Worm (Caenorhabditis elegans): Measurements from ENCODE around the gene ins-22.

ins-22 gene

DNA sequence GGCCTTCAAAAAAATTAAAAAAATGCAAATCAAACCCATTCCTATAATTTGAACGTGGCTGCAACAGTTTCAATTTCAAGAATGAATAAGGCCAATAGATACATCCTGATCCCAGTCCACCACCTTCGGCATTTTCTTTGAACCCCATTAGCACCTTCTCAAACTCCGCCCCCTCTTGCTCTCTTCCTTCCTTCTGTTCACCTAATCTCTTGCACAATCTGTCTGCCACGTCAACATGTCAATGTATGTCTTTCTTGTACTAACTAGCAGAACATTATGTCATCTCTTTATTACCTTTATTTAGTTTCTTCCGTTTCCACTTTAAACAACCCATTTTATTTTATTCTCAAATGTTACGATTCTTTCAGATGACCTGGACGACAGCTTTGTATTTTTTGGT lies 32.6 kb upstream of the ins-22 start, which contains the start of gene C05B5.4:
Gene C05B5.4, plus strand, starts transcription at position 351 of the 400 bp plus-strand sequence.
- TF ChIP-seq nhr-77 (tag; optimal IDR thresholded peaks at IDR 0.05) (no peak), nhr-67 (tag; optimal IDR thresholded peaks at IDR 0.05) (no peak)

DNA sequence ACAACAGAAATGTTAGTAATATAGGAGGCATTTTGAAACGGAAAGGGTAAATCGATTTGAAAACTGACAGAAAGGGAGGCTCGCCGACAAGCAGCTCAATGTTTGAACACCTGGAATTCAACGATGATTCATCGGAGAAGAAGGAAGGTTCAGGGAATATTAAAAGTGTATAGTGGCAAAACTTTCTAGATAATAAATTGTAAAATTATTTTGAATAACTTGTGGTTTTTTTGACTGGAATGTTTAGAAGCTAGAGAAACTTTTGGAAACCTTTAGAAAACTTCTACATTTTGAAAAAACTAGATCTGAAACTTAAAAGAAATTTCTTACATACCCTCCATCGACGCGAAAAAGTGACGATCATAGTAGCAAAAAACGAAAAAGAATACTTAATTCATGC lies 28.2 kb upstream of the ins-22 start, which contains the start of gene pqn-8:
Gene pqn-8, minus strand, starts transcription at position 101 of the 400 bp plus-strand sequence.
- TF ChIP-seq unc-39 (tag; optimal IDR thresholded peaks at IDR 0.05): no peak

DNA sequence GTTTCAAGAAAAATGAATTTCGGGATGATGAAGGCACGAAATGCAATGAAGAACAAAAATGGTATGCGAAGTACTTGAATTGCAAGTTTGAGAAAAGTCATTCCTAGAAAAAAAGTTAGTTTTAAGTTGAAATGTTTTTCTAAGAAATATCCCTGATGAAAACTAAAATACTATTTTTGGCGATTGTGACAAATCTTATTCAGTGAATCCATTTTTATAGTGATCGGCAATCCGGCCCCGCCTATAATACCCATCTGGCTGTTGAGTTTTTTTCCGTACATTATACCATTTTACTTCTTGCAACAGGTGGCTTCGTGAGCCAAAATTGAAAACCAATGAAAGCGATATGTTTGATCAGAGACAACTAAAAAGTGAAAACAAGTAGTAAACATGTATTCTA lies 26.9 kb upstream of the ins-22 start, which contains the start of gene C05B5.17:
Gene C05B5.17, minus strand, starts transcription at position 101 of the 400 bp plus-strand sequence.
- no peak for TF ChIP-seq fos-1 (tag; optimal IDR thresholded peaks at IDR 0.05)
- TF ChIP-seq eor-1 (tag; optimal IDR thresholded peaks at IDR 0.05): no peak
- TF ChIP-seq zag-1 (tag; optimal IDR thresholded peaks at IDR 0.05): no peak
- TF ChIP-seq lin-39 (tag; optimal IDR thresholded peaks at IDR 0.05): no peak
- no peak for TF ChIP-seq lsy-12 (tag; optimal IDR thresholded peaks at IDR 0.05)
- no peak for TF ChIP-seq hmg-11 (tag; optimal IDR thresholded peaks at IDR 0.05)
- no peak for TF ChIP-seq ceh-9 (tag; optimal IDR thresholded peaks at IDR 0.05)
- TF ChIP-seq nhr-11 (tag; optimal IDR thresholded peaks at IDR 0.05): no peak

DNA sequence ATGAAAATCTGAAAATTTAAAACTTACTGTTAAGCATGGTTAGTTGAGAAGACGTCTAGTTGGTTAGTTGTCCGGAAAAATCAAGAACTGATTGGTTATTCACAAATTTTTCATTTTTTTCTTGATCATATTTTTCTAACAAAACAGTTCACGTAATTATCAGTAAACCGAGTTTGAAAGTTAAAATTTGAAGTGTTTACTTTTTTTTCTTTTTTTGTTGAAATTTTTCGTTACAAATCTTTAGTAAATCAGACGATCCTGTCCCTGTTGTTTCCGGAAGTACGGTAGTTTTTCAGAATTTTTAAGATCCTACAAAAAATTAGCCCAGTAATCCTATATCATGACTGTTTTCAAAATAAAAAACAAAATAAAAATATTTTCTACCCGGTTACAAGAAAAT lies 25.7 kb upstream of the ins-22 start, which contains the start of gene C05B5.2:
Gene C05B5.2, minus strand, starts transcription at position 101 of the 400 bp plus-strand sequence.
- no peak for TF ChIP-seq lin-39 (tag; optimal IDR thresholded peaks at IDR 0.05)

DNA sequence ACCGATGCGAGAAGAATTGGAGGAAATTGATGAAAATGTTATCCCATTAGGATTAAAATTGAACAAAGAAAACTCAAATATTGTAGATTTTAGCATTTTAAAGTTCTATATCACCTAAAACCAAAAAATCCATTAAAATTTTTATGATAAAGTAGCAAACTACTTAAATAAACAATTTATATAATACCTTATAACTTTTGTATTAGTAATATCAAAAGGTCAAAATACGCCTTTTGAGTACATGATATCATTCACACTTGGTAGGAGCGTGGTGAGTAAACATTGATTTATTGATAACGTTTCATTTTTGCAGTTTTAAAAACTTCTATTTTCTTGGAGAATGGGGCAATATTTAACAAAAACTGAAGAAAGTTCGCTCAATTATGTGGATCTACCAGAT lies 25.0 kb upstream of the ins-22 start, which contains the start of gene C05B5.5:
Gene C05B5.5, plus strand, starts transcription at position 301 of the 400 bp plus-strand sequence.
- no peak for TF ChIP-seq fkh-2 (tag; optimal IDR thresholded peaks at IDR 0.05)
- no peak for TF ChIP-seq nhr-237 (tag; optimal IDR thresholded peaks at IDR 0.05)
- no peak for TF ChIP-seq nhr-25 (tag; optimal IDR thresholded peaks at IDR 0.05)
- no peak for TF ChIP-seq eor-1 (tag; optimal IDR thresholded peaks at IDR 0.05)
- no peak for TF ChIP-seq nhr-23 (tag; optimal IDR thresholded peaks at IDR 0.05)
- no peak for TF ChIP-seq snpc-4 (tag; optimal IDR thresholded peaks at IDR 0.05)
- no peak for TF ChIP-seq elt-1 (tag; optimal IDR thresholded peaks at IDR 0.05)
- TF ChIP-seq fos-1 (tag; optimal IDR thresholded peaks at IDR 0.05): no peak
- no peak for TF ChIP-seq lsy-12 (tag; optimal IDR thresholded peaks at IDR 0.05)
- no peak for TF ChIP-seq egl-5 (tag; optimal IDR thresholded peaks at IDR 0.05)

DNA sequence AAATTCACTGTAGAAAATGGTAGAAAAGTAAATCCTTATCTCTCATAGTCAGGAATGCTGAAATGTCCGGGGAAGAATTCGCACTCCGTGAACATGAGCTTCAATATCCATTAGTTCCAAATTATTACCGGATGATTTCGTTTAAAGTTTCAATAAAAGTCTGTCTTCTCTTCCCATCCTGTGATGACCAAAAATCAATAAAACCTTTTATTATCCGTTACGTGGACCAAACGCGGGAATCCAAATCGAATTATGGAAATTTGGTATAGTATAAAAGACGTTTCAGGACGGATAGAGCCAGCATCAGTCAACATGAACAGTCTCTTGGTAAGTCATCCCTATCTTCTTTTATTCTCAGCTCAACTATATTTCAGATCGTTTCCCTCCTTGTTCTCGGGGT lies 21.9 kb upstream of the ins-22 start, which contains the start of gene C05B5.11:
Gene C05B5.11, plus strand, starts transcription at position 301 of the 400 bp plus-strand sequence.
- TF ChIP-seq nhr-28 (tag; optimal IDR thresholded peaks at IDR 0.05) (no peak), elt-3 (tag; optimal IDR thresholded peaks at IDR 0.05) (no peak)

DNA sequence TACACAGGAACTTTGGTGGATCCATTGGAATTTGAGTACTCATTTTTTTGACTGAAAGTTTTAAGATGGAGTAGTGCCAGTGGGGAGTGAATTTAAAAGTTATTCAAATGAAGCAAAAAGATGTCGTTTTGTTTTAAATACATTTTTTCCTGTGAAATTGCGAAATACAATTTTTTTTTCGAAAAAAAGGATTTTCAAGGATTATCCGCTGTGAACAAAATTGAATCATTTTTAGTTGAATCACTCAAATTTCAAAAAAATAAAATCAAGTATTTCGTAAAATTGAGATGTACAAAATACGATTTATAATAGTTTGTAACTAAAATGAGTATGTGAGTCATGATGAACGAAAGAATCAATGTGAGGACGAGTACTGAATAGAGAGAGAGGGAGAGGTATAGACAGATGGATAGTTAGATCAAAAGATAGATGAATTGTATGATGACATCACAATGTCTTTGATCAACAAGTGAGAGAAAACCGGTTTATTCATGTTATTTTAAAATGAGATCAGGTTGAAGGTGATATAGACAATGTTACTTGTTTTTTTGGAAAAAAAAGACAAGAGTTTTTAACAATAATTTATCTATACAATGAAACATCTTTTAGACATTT lies 19.2 kb upstream of the ins-22 start, which contains the start of gene C05B5.8:
Gene C05B5.8, minus strand, starts transcription at position 51 of the 615 bp plus-strand sequence.
- TF ChIP-seq nhr-76 (tag; optimal IDR thresholded peaks at IDR 0.05) (no peak), R02D3.7 (tag; optimal IDR thresholded peaks at IDR 0.05) (no peak), elt-1 (tag; optimal IDR thresholded peaks at IDR 0.05) (peak; percentile 83), fos-1 (tag; optimal IDR thresholded peaks at IDR 0.05) (no peak), elt-3 (tag; optimal IDR thresholded peaks at IDR 0.05) (no peak), nhr-43 (tag; optimal IDR thresholded peaks at IDR 0.05; ENCODE audit: poor library complexity, severe bottlenecking) (no peak), nhr-23 (tag; optimal IDR thresholded peaks at IDR 0.05) (peak; percentile 73), nhr-25 (tag; optimal IDR thresholded peaks at IDR 0.05) (peak; percentile 91), jun-1 (tag; optimal IDR thresholded peaks at IDR 0.05) (no peak), ceh-28 (tag; optimal IDR thresholded peaks at IDR 0.05) (peak; percentile 34), nhr-77 (tag; optimal IDR thresholded peaks at IDR 0.05) (no peak)

DNA sequence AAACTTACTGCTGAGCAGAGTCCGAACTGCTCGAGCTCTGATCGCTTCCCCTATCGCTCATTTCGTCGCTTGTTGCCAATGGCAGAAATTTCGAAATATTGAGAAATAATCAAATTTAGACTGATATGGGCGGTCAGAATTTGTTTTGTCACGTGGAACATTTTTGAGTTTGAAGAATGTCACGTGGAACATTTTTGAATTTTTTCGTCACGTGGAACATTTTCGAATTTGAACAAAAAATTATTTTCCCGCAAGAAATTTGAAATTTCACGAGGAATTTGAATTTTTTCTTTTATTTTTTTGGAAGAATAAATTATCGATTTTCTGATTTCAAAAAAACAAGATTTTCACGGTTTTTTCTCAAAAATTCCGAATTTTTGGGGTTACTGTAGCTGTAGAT lies 16.0 kb upstream of the ins-22 start, which contains the start of gene fbxa-155:
Gene fbxa-155, minus strand, starts transcription at position 101 of the 400 bp plus-strand sequence.
- TF ChIP-seq lsy-12 (tag; optimal IDR thresholded peaks at IDR 0.05) (no peak), ZK546.5 (tag; optimal IDR thresholded peaks at IDR 0.05) (no peak), ztf-11 (tag; optimal IDR thresholded peaks at IDR 0.05) (no peak), mdl-1 (tag; optimal IDR thresholded peaks at IDR 0.05) (no peak), nhr-25 (tag; optimal IDR thresholded peaks at IDR 0.05) (no peak), fkh-2 (tag; optimal IDR thresholded peaks at IDR 0.05) (no peak), nhr-77 (tag; optimal IDR thresholded peaks at IDR 0.05) (no peak), jun-1 (tag; optimal IDR thresholded peaks at IDR 0.05) (no peak), hmg-11 (tag; optimal IDR thresholded peaks at IDR 0.05) (no peak), fos-1 (tag; optimal IDR thresholded peaks at IDR 0.05) (no peak), nfya-1 (tag; optimal IDR thresholded peaks at IDR 0.05; ENCODE audit: insufficient read depth) (no peak), skn-1 (tag; optimal IDR thresholded peaks at IDR 0.05) (no peak), sea-2 (GFP tag; optimal IDR thresholded peaks at IDR 0.05) (no peak)
